Fruit fly (Drosophila melanogaster) whole organism, pupa: Measurements from ENCODE around the gene CG43145.

Experiments
- EcR ChIP-seq: fragments of 200-800 bp; sonication (Bioruptor generic); optimal IDR thresholded peaks from 3 replicates; lab custom pipeline; 2019; ENCODE audit warnings: missing biosample characterization, missing genetic modification characterization, mild to moderate bottlenecking, moderate library complexity, missing genetic modification reagents
- fd96Ca ChIP-seq: fragments of 200-800 bp; sonication (Bioruptor generic); IDR thresholded peaks from 3 replicates; pipeline ENCODE4 v1.3.6; 2022; ENCODE audit warnings: missing biosample characterization, missing genetic modification characterization

- TF ChIP-seq fd96Ca (GFP tag; lab: Robert Waterston, UW) (no peak), EcR (GFP tag; lab: Kevin White, UChicago) (no peak)
These were observed 3.9 kb upstream of the CG43145 start, which contains the start of gene CG3604 for dm6 chr2L:3697772-3698171.
